Fruit fly (Drosophila melanogaster): ENCODE data around the gene CG7990.

The CG7990 gene

DNA sequence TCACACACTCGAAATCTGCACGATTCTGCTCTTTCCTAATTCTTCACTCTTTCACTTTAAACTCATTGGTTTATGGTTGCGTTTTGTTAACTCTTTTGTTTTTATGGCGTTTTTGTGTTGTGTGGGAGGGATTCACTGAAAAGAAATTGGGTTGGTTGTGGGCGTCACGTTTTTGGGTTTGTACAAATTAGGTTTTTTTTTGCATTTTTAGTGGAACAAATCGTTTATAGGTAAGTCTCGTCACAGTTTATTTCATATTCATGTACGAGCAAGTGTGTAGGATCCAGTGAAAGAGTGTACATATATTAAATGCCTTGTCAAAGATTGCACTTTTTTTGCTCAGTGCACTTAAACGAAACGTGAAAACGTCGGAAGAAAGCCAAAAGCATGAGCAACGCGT lies 37.1 kb downstream of the CG7990 start (continued):
- no peak for TF ChIP-seq vnd (GFP tag; IDR thresholded peaks at IDR 0.05; ENCODE audit: partially characterized antibody)
- TF ChIP-seq CG7839 (tag; optimal IDR thresholded peaks at IDR 0.05) = peak; percentile 29
- peak; percentile 41 for TF ChIP-seq CG2678 (tag; optimal IDR thresholded peaks at IDR 0.05)
- no peak for TF ChIP-seq Optix (GFP tag; IDR thresholded peaks at IDR 0.05)
- TF ChIP-seq Sox102F (GFP tag; optimal IDR thresholded peaks at IDR 0.05) = peak; percentile 58
- no peak for TF ChIP-seq disco-r (GFP tag; optimal IDR thresholded peaks at IDR 0.05)
- TF ChIP-seq tin (GFP tag; optimal IDR thresholded peaks at IDR 0.05) = no peak
- peak; percentile 5 for TF ChIP-seq grau (tag; optimal IDR thresholded peaks at IDR 0.05)
- peak; percentile 15 for TF ChIP-seq CG3281 (GFP tag; optimal IDR thresholded peaks at IDR 0.05)
- TF ChIP-seq CG11695 (GFP tag; IDR thresholded peaks at IDR 0.05) = 0 out of 3 replicates have a peak, but pooled peaks have one; percentile 9
- TF ChIP-seq CG17829 (tag; optimal IDR thresholded peaks at IDR 0.05) = no peak
- TF ChIP-seq esg (GFP tag; conservative IDR thresholded peaks at IDR 0.05) = no peak
- no peak for TF ChIP-seq CG14050 (GFP tag; IDR thresholded peaks at IDR 0.05)
- no peak for TF ChIP-seq D (optimal IDR thresholded peaks at IDR 0.05)
- no peak for TF ChIP-seq D (GFP tag; optimal IDR thresholded peaks at IDR 0.05)
- no peak for TF ChIP-seq CG32772 (GFP tag; IDR thresholded peaks at IDR 0.05)
- no peak for TF ChIP-seq pita (GFP tag; optimal IDR thresholded peaks at IDR 0.05)
- TF ChIP-seq CG1602 (GFP tag; optimal IDR thresholded peaks at IDR 0.05) = no peak
- no peak for TF ChIP-seq Side (GFP tag; optimal IDR thresholded peaks at IDR 0.05)
- TF ChIP-seq CG15269 (tag; optimal IDR thresholded peaks at IDR 0.05) = peak; percentile 45
- TF ChIP-seq schlank (tag; optimal IDR thresholded peaks at IDR 0.05) = no peak
- peak; percentile 44 for TF ChIP-seq bcd (GFP tag; optimal IDR thresholded peaks at IDR 0.05)
- TF ChIP-seq CG12299 (tag; optimal IDR thresholded peaks at IDR 0.05) = no peak
- TF ChIP-seq Lim3 (GFP tag; IDR thresholded peaks at IDR 0.05) = no peak
- no peak for TF ChIP-seq Dfd (GFP tag; optimal IDR thresholded peaks at IDR 0.05)
- TF ChIP-seq NK7.1 (GFP tag; optimal IDR thresholded peaks at IDR 0.05) = no peak
- TF ChIP-seq sd (tag; optimal IDR thresholded peaks at IDR 0.05) = no peak
- no peak for TF ChIP-seq CG10431 (GFP tag; optimal IDR thresholded peaks at IDR 0.05)
- no peak for TF ChIP-seq lola (GFP tag; optimal IDR thresholded peaks at IDR 0.05)
- no peak for TF ChIP-seq klu (GFP tag; IDR thresholded peaks at IDR 0.05)
- no peak for TF ChIP-seq CG7745 (tag; optimal IDR thresholded peaks at IDR 0.05)
- TF ChIP-seq CG7556 (GFP tag; optimal IDR thresholded peaks at IDR 0.05) = peak; percentile 18
- no peak for TF ChIP-seq CG2129 (GFP tag; IDR thresholded peaks at IDR 0.05; ENCODE audit: partially characterized antibody)
- TF ChIP-seq CG7987 (GFP tag; optimal IDR thresholded peaks at IDR 0.05) = no peak
- no peak for TF ChIP-seq tll (GFP tag; optimal IDR thresholded peaks at IDR 0.05)
- no peak for TF ChIP-seq pho (GFP tag; optimal IDR thresholded peaks at IDR 0.05)
- TF ChIP-seq BtbVII (GFP tag; optimal IDR thresholded peaks at IDR 0.05) = no peak
- TF ChIP-seq CG30020 (tag; optimal IDR thresholded peaks at IDR 0.05) = no peak
- TF ChIP-seq sr (GFP tag; IDR thresholded peaks at IDR 0.05) = no peak
- TF ChIP-seq Atf3 (GFP tag; optimal IDR thresholded peaks at IDR 0.05) = no peak
- TF ChIP-seq gcm2 (GFP tag; optimal IDR thresholded peaks at IDR 0.05) = no peak
- TF ChIP-seq CG8924 (tag; optimal IDR thresholded peaks at IDR 0.05) = no peak
- TF ChIP-seq CG17361 (GFP tag; IDR thresholded peaks at IDR 0.05) = no peak
- TF ChIP-seq ken (GFP tag; IDR thresholded peaks at IDR 0.05) = 0 out of 3 replicates have a peak, but pooled peaks have one; percentile 30
- TF ChIP-seq Jarid2 (GFP tag; optimal IDR thresholded peaks at IDR 0.05) = no peak
- TF ChIP-seq CG7357 (GFP tag; IDR thresholded peaks at IDR 0.05) = no peak
- no peak for TF ChIP-seq ash1 (GFP tag; optimal IDR thresholded peaks at IDR 0.05)
- no peak for TF ChIP-seq ab (GFP tag; optimal IDR thresholded peaks at IDR 0.05)
- TF ChIP-seq CG8290 (GFP tag; optimal IDR thresholded peaks at IDR 0.05) = no peak
- TF ChIP-seq CG8290 (tag; optimal IDR thresholded peaks at IDR 0.05) = no peak
- TF ChIP-seq Aef1 (GFP tag; IDR thresholded peaks at IDR 0.05) = 0 out of 3 replicates have a peak, but pooled peaks have one; percentile 17
- no peak for TF ChIP-seq CG18619 (GFP tag; optimal IDR thresholded peaks at IDR 0.05)

All from whole organism, embryonic.